Worm (Caenorhabditis elegans): ENCODE results near the gene F59B1.2.

ce11 chrV:3631591-3631990 lies 1.6 kb upstream of the F59B1.2 start, which contains the start of gene F59B1.6:
- TF ChIP-seq ceh-48 (tag; optimal IDR thresholded peaks at IDR 0.05) (no peak), dve-1 (tag; optimal IDR thresholded peaks at IDR 0.05) (no peak)

All from whole organism, late embryonic.